Worm (Caenorhabditis elegans): ENCODE data around the gene sdz-18.

Gene sdz-18

DNA sequence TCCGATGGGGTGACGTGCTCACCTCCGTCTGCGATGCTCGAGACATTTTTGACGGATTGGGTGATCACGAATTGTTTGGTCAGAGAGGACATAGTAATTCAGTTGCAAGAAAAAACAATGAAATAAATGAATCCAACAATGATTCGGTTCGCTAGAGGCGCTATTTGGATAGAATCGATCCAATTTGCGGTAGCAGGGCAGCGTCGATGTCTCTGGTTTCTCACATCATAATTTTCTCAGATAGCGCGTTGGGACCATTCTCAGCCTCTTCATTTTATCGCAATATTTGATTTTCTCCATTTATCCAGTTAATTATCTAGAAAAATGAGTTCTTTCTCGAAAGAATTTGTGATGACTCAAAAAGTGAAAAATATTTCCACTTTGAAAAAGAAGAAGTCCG lies at the start of gene sdz-18:
TSS of gene sdz-18 (minus strand) at position 101 of the 400 bp plus-strand sequence.
- TF ChIP-seq ztf-11 (tag; optimal IDR thresholded peaks at IDR 0.05) (no peak), fkh-10 (GFP tag; optimal IDR thresholded peaks at IDR 0.05) (no peak), jun-1 (tag; optimal IDR thresholded peaks at IDR 0.05) (no peak), egl-5 (tag; optimal IDR thresholded peaks at IDR 0.05) (no peak), ceh-82 (tag; optimal IDR thresholded peaks at IDR 0.05) (no peak), nhr-76 (tag; optimal IDR thresholded peaks at IDR 0.05) (no peak), lin-39 (tag; optimal IDR thresholded peaks at IDR 0.05) (no peak), nhr-237 (tag; optimal IDR thresholded peaks at IDR 0.05) (no peak), skn-1 (tag; optimal IDR thresholded peaks at IDR 0.05) (no peak), eor-1 (tag; optimal IDR thresholded peaks at IDR 0.05) (no peak), pha-4 (tag; optimal IDR thresholded peaks at IDR 0.05) (no peak), tbx-2 (tag; optimal IDR thresholded peaks at IDR 0.05) (no peak), nfya-1 (tag; optimal IDR thresholded peaks at IDR 0.05; ENCODE audit: insufficient read depth) (no peak)

DNA sequence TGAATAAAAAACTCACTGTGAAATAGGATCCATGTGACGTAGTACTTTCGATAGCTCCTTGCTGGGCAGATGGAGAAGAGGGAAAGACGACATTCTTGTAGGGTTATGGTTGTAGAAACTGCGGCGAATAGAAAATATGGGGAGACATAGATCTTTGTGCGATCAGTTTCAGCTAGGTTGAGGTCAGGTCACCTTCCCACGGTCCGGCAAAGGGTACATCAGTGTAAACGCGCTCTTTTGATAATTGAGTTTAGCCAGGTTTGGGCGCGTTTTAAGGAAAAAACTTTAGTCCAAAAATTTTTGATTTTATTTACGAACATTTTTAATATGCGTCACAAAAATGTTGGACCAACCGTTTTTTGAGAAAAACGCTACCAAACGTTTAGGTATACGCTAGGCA lies 49.8 kb upstream of the sdz-18 start, which contains the start of gene F36H5.17:
TSS of gene F36H5.17 (minus strand) at position 101 of the 400 bp plus-strand sequence.
- TF ChIP-seq nhr-25 (tag; optimal IDR thresholded peaks at IDR 0.05) (no peak), pqm-1 (tag; optimal IDR thresholded peaks at IDR 0.05) (no peak), jun-1 (tag; optimal IDR thresholded peaks at IDR 0.05) (no peak), egl-27 (tag; optimal IDR thresholded peaks at IDR 0.05) (no peak), daf-12 (tag; optimal IDR thresholded peaks at IDR 0.05) (no peak), nhr-23 (tag; optimal IDR thresholded peaks at IDR 0.05) (no peak), nfya-1 (tag; optimal IDR thresholded peaks at IDR 0.05; ENCODE audit: insufficient read depth) (no peak), unc-39 (tag; optimal IDR thresholded peaks at IDR 0.05) (no peak), ztf-4 (tag; optimal IDR thresholded peaks at IDR 0.05) (no peak)

DNA sequence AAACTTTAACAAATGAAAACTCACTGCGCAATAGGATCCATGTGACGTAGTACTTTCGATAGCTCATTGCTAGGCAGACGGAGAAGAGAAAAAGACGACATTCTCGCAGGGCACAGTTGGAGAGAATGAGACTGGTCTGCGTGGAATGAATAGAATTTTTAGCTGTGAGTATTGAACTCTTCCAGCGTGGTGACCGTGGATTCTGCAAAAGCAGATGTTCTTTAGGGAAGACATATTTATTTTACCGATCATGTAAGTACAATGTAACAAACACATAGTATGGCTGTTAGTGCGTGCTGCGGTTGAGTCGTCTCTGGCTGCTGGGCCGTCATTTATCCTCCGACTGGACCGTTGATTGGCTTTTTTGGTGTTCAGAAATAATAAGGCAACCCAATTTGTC lies 46.7 kb upstream of the sdz-18 start, which contains the start of gene F36H5.9:
TSS of gene F36H5.9 (minus strand) at position 101 of the 400 bp plus-strand sequence.
- no peak for TF ChIP-seq ceh-82 (tag; optimal IDR thresholded peaks at IDR 0.05)
- no peak for TF ChIP-seq ztf-11 (tag; optimal IDR thresholded peaks at IDR 0.05)
- no peak for TF ChIP-seq ceh-16 (tag; optimal IDR thresholded peaks at IDR 0.05)
- no peak for TF ChIP-seq mdl-1 (tag; optimal IDR thresholded peaks at IDR 0.05)
- TF ChIP-seq jun-1 (tag; optimal IDR thresholded peaks at IDR 0.05) = no peak
- TF ChIP-seq mml-1 (tag; optimal IDR thresholded peaks at IDR 0.05) = no peak

DNA sequence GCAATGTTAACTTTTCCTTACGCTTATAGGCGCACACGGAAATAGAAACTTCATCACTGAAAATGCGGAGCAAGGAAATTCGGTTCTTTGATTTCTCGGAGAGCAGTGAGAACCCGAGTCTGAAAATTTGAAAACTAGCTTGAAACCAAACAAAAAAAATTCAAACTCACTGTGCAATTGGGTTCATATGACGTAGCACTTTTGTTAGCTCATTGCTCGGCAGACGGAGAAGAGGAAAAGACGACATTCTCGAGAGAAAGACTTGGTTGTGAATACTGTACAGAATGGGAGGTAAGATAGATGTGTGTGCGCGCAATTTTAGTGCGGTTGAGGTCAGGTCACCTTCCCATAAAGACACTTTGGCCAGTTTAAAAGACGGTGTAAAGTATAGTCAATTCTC lies 44.1 kb upstream of the sdz-18 start, which contains the start of the genes F36H5.13 and F36H5.8:
TSS of gene F36H5.13 (minus strand) at position 101 of the 400 bp plus-strand sequence.
TSS of gene F36H5.8 (minus strand) at position 274 of the 400 bp plus-strand sequence.
- no peak for TF ChIP-seq daf-12 (tag; optimal IDR thresholded peaks at IDR 0.05)
- no peak for TF ChIP-seq ceh-9 (tag; optimal IDR thresholded peaks at IDR 0.05)
- no peak for TF ChIP-seq ama-1 (optimal IDR thresholded peaks at IDR 0.05)
- TF ChIP-seq lin-39 (tag; optimal IDR thresholded peaks at IDR 0.05) = no peak
- TF ChIP-seq nhr-76 (tag; optimal IDR thresholded peaks at IDR 0.05) = no peak
- no peak for TF ChIP-seq nhr-12 (tag; optimal IDR thresholded peaks at IDR 0.05)
- no peak for TF ChIP-seq ceh-16 (tag; optimal IDR thresholded peaks at IDR 0.05)
- no peak for TF ChIP-seq nhr-77 (tag; optimal IDR thresholded peaks at IDR 0.05)
- no peak for TF ChIP-seq ztf-11 (tag; optimal IDR thresholded peaks at IDR 0.05)
- no peak for TF ChIP-seq nfya-1 (tag; optimal IDR thresholded peaks at IDR 0.05; ENCODE audit: insufficient read depth)
- TF ChIP-seq R02D3.7 (tag; optimal IDR thresholded peaks at IDR 0.05) = no peak
- no peak for TF ChIP-seq nhr-28 (tag; optimal IDR thresholded peaks at IDR 0.05)
- no peak for TF ChIP-seq eor-1 (tag; optimal IDR thresholded peaks at IDR 0.05)
- no peak for TF ChIP-seq nhr-25 (tag; optimal IDR thresholded peaks at IDR 0.05)
- TF ChIP-seq ZK546.5 (tag; optimal IDR thresholded peaks at IDR 0.05) = no peak
- TF ChIP-seq pqm-1 (tag; optimal IDR thresholded peaks at IDR 0.05) = no peak

DNA sequence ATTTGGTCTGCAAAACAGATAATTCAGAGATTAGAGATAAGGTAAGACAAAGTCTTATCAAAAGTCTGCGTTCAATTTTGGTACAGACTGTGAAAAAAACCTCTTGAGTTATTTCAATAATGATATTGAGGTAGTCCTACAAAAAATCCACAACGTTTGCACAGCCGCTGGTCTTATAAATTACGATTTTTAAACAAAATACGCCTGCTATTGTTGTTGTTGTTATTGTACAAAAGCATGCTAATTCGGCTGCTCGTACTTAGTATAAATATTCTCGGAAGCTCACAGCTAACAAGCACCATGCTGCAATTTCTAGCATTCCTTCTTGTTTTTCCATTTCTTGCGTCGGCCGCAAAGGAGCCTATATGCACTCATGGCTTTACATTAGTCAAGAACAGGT lies 37.9 kb upstream of the sdz-18 start, which contains the start of gene clec-19:
TSS of gene clec-19 (plus strand) at position 301 of the 400 bp plus-strand sequence.
- no peak for TF ChIP-seq nhr-28 (tag; optimal IDR thresholded peaks at IDR 0.05)
- TF ChIP-seq zag-1 (tag; optimal IDR thresholded peaks at IDR 0.05) = no peak
- TF ChIP-seq R02D3.7 (tag; optimal IDR thresholded peaks at IDR 0.05) = no peak
- no peak for TF ChIP-seq pqm-1 (tag; optimal IDR thresholded peaks at IDR 0.05)
- TF ChIP-seq nhr-43 (tag; optimal IDR thresholded peaks at IDR 0.05; ENCODE audit: poor library complexity, severe bottlenecking) = no peak
- TF ChIP-seq egl-5 (tag; optimal IDR thresholded peaks at IDR 0.05) = no peak
- TF ChIP-seq ceh-28 (tag; optimal IDR thresholded peaks at IDR 0.05) = no peak
- no peak for TF ChIP-seq nhr-12 (tag; optimal IDR thresholded peaks at IDR 0.05)
- TF ChIP-seq hmg-11 (tag; optimal IDR thresholded peaks at IDR 0.05) = no peak
- TF ChIP-seq ceh-9 (tag; optimal IDR thresholded peaks at IDR 0.05) = no peak
- no peak for TF ChIP-seq ztf-11 (tag; optimal IDR thresholded peaks at IDR 0.05)
- no peak for TF ChIP-seq eor-1 (tag; optimal IDR thresholded peaks at IDR 0.05)
- no peak for TF ChIP-seq sea-2 (GFP tag; optimal IDR thresholded peaks at IDR 0.05)
- TF ChIP-seq unc-62 (GFP tag; optimal IDR thresholded peaks at IDR 0.05) = no peak
- no peak for TF ChIP-seq nhr-76 (tag; optimal IDR thresholded peaks at IDR 0.05)
